Fruit fly (Drosophila melanogaster) whole organism, embryonic: ENCODE results near the gene IscU.

Experiments
- Antp ChIP-seq: fragments of 200-800 bp; sonication (Bioruptor generic); optimal IDR thresholded peaks from 3 replicates; lab custom pipeline; 2016; ENCODE audit warnings: missing biosample characterization, missing genetic modification characterization
- Atf3 ChIP-seq: fragments of 200-800 bp; sonication (Bioruptor generic); optimal IDR thresholded peaks from 3 replicates; lab custom pipeline; 2016; ENCODE audit warnings: missing biosample characterization, missing genetic modification characterization
- CG10147 ChIP-seq: fragments of 200-800 bp; sonication (Bioruptor generic); optimal IDR thresholded peaks from 2 replicates; lab custom pipeline; 2019; ENCODE audit warnings: missing biosample characterization, mild to moderate bottlenecking, missing genetic modification characterization, moderate library complexity
- CG10321 ChIP-seq: fragments of 200-800 bp; sonication (Bioruptor generic); IDR thresholded peaks from 2 replicates; pipeline ENCODE4 v1.3.6; 2022; ENCODE audit warnings: missing biosample characterization, missing genetic modification characterization
- CG12104 ChIP-seq: fragments of 200-800 bp; sonication (Bioruptor generic); optimal IDR thresholded peaks from 3 replicates; lab custom pipeline; 2016; ENCODE audit warnings: missing biosample characterization, missing genetic modification characterization
- CG12744 ChIP-seq: fragments of 200-800 bp; sonication (Bioruptor generic); optimal IDR thresholded peaks from 2 replicates; lab custom pipeline; 2016; ENCODE audit warnings: missing biosample characterization, missing genetic modification characterization
- CG14441 ChIP-seq: fragments of 200-800 bp; sonication (Bioruptor generic); IDR thresholded peaks from 2 replicates; pipeline ENCODE4 v1.3.6; 2022; ENCODE audit warnings: missing biosample characterization, missing genetic modification characterization
- CG16813 ChIP-seq: fragments of 200-800 bp; sonication (Bioruptor generic); IDR thresholded peaks from 3 replicates; pipeline ENCODE4 v1.3.6; 2022; ENCODE audit warnings: missing biosample characterization, missing genetic modification characterization; ENCODE audit not compliant: partially characterized antibody
- CG16815 ChIP-seq: fragments of 200-800 bp; sonication (Bioruptor generic); optimal IDR thresholded peaks from 3 replicates; lab custom pipeline; 2017; ENCODE audit warnings: missing biosample characterization, mild to moderate bottlenecking, missing genetic modification characterization
- CG17829 ChIP-seq: fragments of 200-800 bp; optimal IDR thresholded peaks from 2 replicates; lab custom pipeline; 2019; ENCODE audit warnings: missing biosample characterization, mild to moderate bottlenecking, missing genetic modification characterization, moderate library complexity
- CG18599 ChIP-seq: fragments of 200-800 bp; sonication (Bioruptor generic); optimal IDR thresholded peaks from 3 replicates; lab custom pipeline; 2017; ENCODE audit warnings: missing biosample characterization, missing genetic modification characterization, mild to moderate bottlenecking, moderate library complexity, missing genetic modification reagents
- CG2116 ChIP-seq: fragments of 200-800 bp; sonication (Bioruptor generic); optimal IDR thresholded peaks from 3 replicates; lab custom pipeline; 2018; ENCODE audit warnings: missing biosample characterization, mild to moderate bottlenecking, missing genetic modification characterization
- CG2889 ChIP-seq: fragments of 200-800 bp; sonication (Bioruptor generic); IDR thresholded peaks from 3 replicates; pipeline ENCODE4 v1.3.6; 2022; ENCODE audit warnings: missing biosample characterization, missing genetic modification characterization
- CG30403 ChIP-seq: fragments of 200-800 bp; sonication (Bioruptor generic); optimal IDR thresholded peaks from 3 replicates; lab custom pipeline; 2016; ENCODE audit warnings: missing biosample characterization, missing genetic modification characterization
- CG32772 ChIP-seq: fragments of 200-800 bp; sonication (Bioruptor generic); IDR thresholded peaks from 2 replicates; pipeline ENCODE4 v1.3.6; 2022; ENCODE audit warnings: missing biosample characterization, missing genetic modification characterization
- CG33213 ChIP-seq: fragments of 200-800 bp; sonication (Bioruptor generic); optimal IDR thresholded peaks from 3 replicates; lab custom pipeline; 2016; ENCODE audit warnings: missing biosample characterization, missing genetic modification characterization
- CG33557 ChIP-seq: fragments of 200-800 bp; sonication (Bioruptor generic); optimal IDR thresholded peaks from 2 replicates; lab custom pipeline; 2019; ENCODE audit warnings: missing biosample characterization, mild to moderate bottlenecking, missing genetic modification characterization, moderate library complexity
- CG34224 ChIP-seq: fragments of 200-800 bp; sonication (Bioruptor generic); IDR thresholded peaks from 3 replicates; pipeline ENCODE4 v1.3.6; 2022; ENCODE audit warnings: missing biosample characterization, missing genetic modification characterization; ENCODE audit not compliant: partially characterized antibody
- CG34376 ChIP-seq: fragments of 200-800 bp; sonication (Bioruptor generic); optimal IDR thresholded peaks from 2 replicates; lab custom pipeline; 2018; ENCODE audit warnings: missing biosample characterization, mild to moderate bottlenecking, missing genetic modification characterization
- CG3726 ChIP-seq: fragments of 200-800 bp; sonication (Bioruptor generic); IDR thresholded peaks from 3 replicates; pipeline ENCODE4, ENCODE4 v1.3.6; 2022; ENCODE audit warnings: missing biosample characterization, missing genetic modification characterization
- CG3995 ChIP-seq: fragments of 200-800 bp; sonication (Bioruptor generic); optimal IDR thresholded peaks from 3 replicates; lab custom pipeline; 2016; ENCODE audit warnings: missing biosample characterization, missing genetic modification characterization
- CG42726 ChIP-seq: fragments of 200-800 bp; sonication (Bioruptor generic); IDR thresholded peaks from 2 replicates; pipeline ENCODE4 v1.3.6; 2022; ENCODE audit warnings: missing biosample characterization, missing genetic modification characterization; ENCODE audit not compliant: partially characterized antibody
- CG7963 ChIP-seq: fragments of 200-800 bp; sonication (Bioruptor generic); IDR thresholded peaks from 3 replicates; pipeline ENCODE4 v1.3.6; 2022; ENCODE audit warnings: missing biosample characterization, missing genetic modification characterization; ENCODE audit not compliant: partially characterized antibody
- CG9727 ChIP-seq: fragments of 200-800 bp; sonication (Bioruptor generic); optimal IDR thresholded peaks from 3 replicates; lab custom pipeline; 2017; ENCODE audit warnings: missing biosample characterization, mild to moderate bottlenecking, missing genetic modification characterization
- Dip3 ChIP-seq: fragments of 200-800 bp; sonication (Bioruptor generic); optimal IDR thresholded peaks from 3 replicates; lab custom pipeline; 2016; ENCODE audit warnings: missing biosample characterization, missing genetic modification characterization
- Mad ChIP-seq: fragments of 200-800 bp; sonication (Bioruptor generic); optimal IDR thresholded peaks from 2 replicates; lab custom pipeline; 2016; ENCODE audit warnings: missing biosample characterization, missing genetic modification characterization
- NC2β ChIP-seq: fragments of 200-800 bp; sonication (Bioruptor generic); optimal IDR thresholded peaks from 2 replicates; lab custom pipeline; 2016; ENCODE audit warnings: missing biosample characterization, missing genetic modification characterization
- PHDP ChIP-seq: fragments of 200-800 bp; sonication (Bioruptor generic); optimal IDR thresholded peaks from 3 replicates; lab custom pipeline; 2018; ENCODE audit warnings: missing biosample characterization, mild to moderate bottlenecking, missing genetic modification characterization, moderate library complexity
- Ravus ChIP-seq: fragments of 200-800 bp; sonication (Bioruptor generic); IDR thresholded peaks from 2 replicates; pipeline ENCODE4 v1.3.6; 2022; ENCODE audit warnings: missing biosample characterization, missing genetic modification characterization
- TFAM ChIP-seq: fragments of 200-800 bp; sonication (Bioruptor generic); optimal IDR thresholded peaks from 2 replicates; lab custom pipeline; 2017; ENCODE audit warnings: missing biosample characterization, missing genetic modification characterization, inconsistent platforms
- ac ChIP-seq: fragments of 200-800 bp; sonication (Bioruptor generic); optimal IDR thresholded peaks from 3 replicates; lab custom pipeline; 2017; ENCODE audit warnings: missing biosample characterization, mild to moderate bottlenecking, missing genetic modification characterization
- bab2 ChIP-seq: fragments of 200-800 bp; sonication (Bioruptor generic); optimal IDR thresholded peaks from 2 replicates; lab custom pipeline; 2016; ENCODE audit warnings: missing biosample characterization, missing genetic modification characterization
- bsh ChIP-seq, 2 experiments: fragments of 200-800 bp; sonication (Bioruptor generic); optimal IDR thresholded peaks; 2 replicates each; lab custom pipeline; 2017 to 2018; ENCODE audit warnings: mild to moderate bottlenecking in 2 of 2, missing biosample characterization in 2 of 2, missing genetic modification characterization in 2 of 2, moderate library complexity in 1 of 2
- caup ChIP-seq: fragments of 200-800 bp; sonication (Bioruptor generic); optimal IDR thresholded peaks from 3 replicates; lab custom pipeline; 2017; ENCODE audit warnings: missing biosample characterization, mild to moderate bottlenecking, missing genetic modification characterization, moderate library complexity; ENCODE audit not compliant: severe bottlenecking
- fd96Cb ChIP-seq: fragments of 200-800 bp; sonication (Bioruptor generic); optimal IDR thresholded peaks from 2 replicates; lab custom pipeline; 2018; ENCODE audit warnings: missing biosample characterization, mild to moderate bottlenecking, missing genetic modification characterization, moderate library complexity
- fru ChIP-seq: fragments of >200 bp; optimal IDR thresholded peaks from 2 replicates; lab custom pipeline; 2017
- grau ChIP-seq: fragments of 200-800 bp; optimal IDR thresholded peaks from 3 replicates; lab custom pipeline; 2019; ENCODE audit warnings: missing biosample characterization, mild to moderate bottlenecking, missing genetic modification characterization, moderate library complexity
- gt ChIP-seq: fragments of 200-800 bp; sonication (Bioruptor generic); IDR thresholded peaks from 2 replicates; pipeline ENCODE4 v1.3.6; 2022; ENCODE audit warnings: missing biosample characterization, missing genetic modification characterization
- lbe ChIP-seq: fragments of 200-800 bp; sonication (Bioruptor generic); optimal IDR thresholded peaks from 2 replicates; lab custom pipeline; 2016; ENCODE audit warnings: missing biosample characterization, mild to moderate bottlenecking, missing genetic modification characterization
- lola ChIP-seq, 3 experiments: fragments of >200 bp in 2 of 3; fragments of 200-800 bp in 1 of 3; sonication (Bioruptor generic) in 1 of 3; optimal IDR thresholded peaks; 2 replicates each; lab custom pipeline; 2017 to 2019; ENCODE audit warnings: missing biosample characterization in 3 of 3, missing genetic modification characterization in 3 of 3, mild to moderate bottlenecking in 1 of 3, moderate library complexity in 1 of 3
- mirr ChIP-seq: fragments of 200-800 bp; sonication (Bioruptor generic); optimal IDR thresholded peaks from 3 replicates; lab custom pipeline; 2018; ENCODE audit warnings: missing biosample characterization, mild to moderate bottlenecking, missing genetic modification characterization
- odd ChIP-seq: fragments of 200-800 bp; sonication (Bioruptor generic); optimal IDR thresholded peaks from 2 replicates; lab custom pipeline; 2017; ENCODE audit warnings: missing biosample characterization, mild to moderate bottlenecking, missing genetic modification characterization
- prd ChIP-seq, 3 experiments: fragments of >200 bp in 2 of 3; fragments of 200-800 bp in 1 of 3; sonication (Bioruptor generic) in 1 of 3; optimal IDR thresholded peaks in 2 of 3; IDR thresholded peaks in 1 of 3; 2 replicates in 2 of 3; 3 replicates in 1 of 3; pipeline versions ENCODE4 v1.3.6 to Lab custom; 2017 to 2022; ENCODE audit warnings: missing biosample characterization in 1 of 3, missing genetic modification characterization in 1 of 3
- sens ChIP-seq: fragments of 200-800 bp; sonication (Bioruptor generic); peaks from one replicate; lab custom pipeline; 2016; ENCODE audit warnings: missing biosample characterization, missing genetic modification characterization
- sna ChIP-seq: fragments of 200-800 bp; sonication (Bioruptor generic); IDR thresholded peaks from 2 replicates; pipeline ENCODE4 v1.3.6; 2022; ENCODE audit warnings: missing biosample characterization, missing genetic modification characterization; ENCODE audit not compliant: partially characterized antibody
- wek ChIP-seq: fragments of 200-800 bp; sonication (Bioruptor generic); optimal IDR thresholded peaks from 3 replicates; lab custom pipeline; 2018; ENCODE audit warnings: missing biosample characterization, mild to moderate bottlenecking, missing genetic modification characterization, moderate library complexity

Gene IscU

dm6 chr3R:8819551-8820057 is 4.4 kb downstream of the IscU start (continued):
- TF ChIP-seq CG10321 (GFP tag; lab: Robert Waterston, UW) (no peak), Mad (GFP tag; lab: Kevin White, UChicago) (peak; percentile 13), CG14441 (GFP tag; lab: Robert Waterston, UW) (no peak), lola (GFP tag; optimal IDR thresholded peaks at IDR 0.05; lab: Kevin White, UChicago) (peak in 1 of 3 experiments; percentile 10), CG3726 (GFP tag; lab: Robert Waterston, UW) (no peak), Dip3 (GFP tag; lab: Kevin White, UChicago) (peak; percentile 13), CG34224 (no peak), NC2β (GFP tag; lab: Kevin White, UChicago) (no peak), CG42726 (GFP tag; lab: Robert Waterston, UW) (no peak), CG33557 (GFP tag; lab: Kevin White, UChicago) (no peak), Ravus (GFP tag; lab: Robert Waterston, UW) (no peak), CG12744 (peak; percentile 20), ac (peak; percentile 29), CG9727 (GFP tag; lab: Kevin White, UChicago) (peak; percentile 64), Antp (GFP tag; lab: Kevin White, UChicago) (no peak), CG32772 (GFP tag; lab: Robert Waterston, UW) (peak; percentile 24; the same call in 1 of the 2 replicates), TFAM (GFP tag; lab: Kevin White, UChicago) (no peak), CG17829 (tag; lab: Kevin White, UChicago) (no peak), grau (tag; lab: Kevin White, UChicago) (no peak), sna (no peak), fd96Cb (tag; lab: Kevin White, UChicago) (no peak), CG10147 (GFP tag; lab: Kevin White, UChicago) (no peak), prd (optimal IDR thresholded peaks at IDR 0.05; lab: Kevin White, UChicago) (no peak), prd (GFP tag; IDR thresholded peaks at IDR 0.05; lab: Robert Waterston, UW) (no peak; the same call in 2 of the 3 replicates), CG33213 (peak; percentile 35), PHDP (tag; lab: Kevin White, UChicago) (peak; percentile 48), CG12104 (GFP tag; lab: Kevin White, UChicago) (no peak), odd (GFP tag; lab: Kevin White, UChicago) (no peak), sens (GFP tag; lab: Kevin White, UChicago) (peak; percentile 90), CG16815 (GFP tag; lab: Kevin White, UChicago) (no peak), CG34376 (GFP tag; lab: Kevin White, UChicago) (peak; percentile 48), wek (no peak), CG2116 (GFP tag; lab: Kevin White, UChicago) (no peak), mirr (peak; percentile 61), bsh (GFP tag; optimal IDR thresholded peaks at IDR 0.05; lab: Kevin White, UChicago) (peak in 1 of 2 experiments; percentile 27), CG2889 (GFP tag; lab: Robert Waterston, UW) (no peak), CG30403 (GFP tag; lab: Kevin White, UChicago) (no peak), caup (GFP tag; lab: Kevin White, UChicago) (peak; percentile 55), bab2 (GFP tag; lab: Kevin White, UChicago) (no peak), Atf3 (GFP tag; lab: Kevin White, UChicago) (no peak), gt (GFP tag; lab: Robert Waterston, UW) (peak; percentile 43; the same call in 1 of the 2 replicates), CG7963 (GFP tag; lab: Robert Waterston, UW) (no peak), CG16813 (GFP tag; lab: Robert Waterston, UW) (no peak), lbe (peak; percentile 11), CG18599 (GFP tag; lab: Kevin White, UChicago) (peak; percentile 37), CG3995 (GFP tag; lab: Kevin White, UChicago) (no peak), fru (no peak)
